Fruit fly (Drosophila melanogaster) whole organism, embryonic: ENCODE data around the gene ND-18.

Experiments
- ATbp ChIP-seq: fragments of 200-800 bp; sonication (Bioruptor generic); optimal IDR thresholded peaks from 2 replicates; lab custom pipeline; 2017; ENCODE audit warnings: missing biosample characterization, mild to moderate bottlenecking, missing genetic modification characterization, missing genetic modification reagents
- CG10209 ChIP-seq: fragments of 200-800 bp; sonication (Bioruptor generic); optimal IDR thresholded peaks from 3 replicates; lab custom pipeline; 2017; ENCODE audit warnings: missing biosample characterization, mild to moderate bottlenecking, missing genetic modification characterization, missing genetic modification reagents
- CG10979 ChIP-seq: fragments of 200-800 bp; sonication (Bioruptor generic); optimal IDR thresholded peaks from 2 replicates; lab custom pipeline; 2018; ENCODE audit warnings: missing biosample characterization, mild to moderate bottlenecking, missing genetic modification characterization, moderate library complexity
- CG11247 ChIP-seq: fragments of 200-800 bp; sonication (Bioruptor generic); IDR thresholded peaks from 2 replicates; pipeline ENCODE4 v1.3.6; 2022; ENCODE audit warnings: missing biosample characterization, missing genetic modification characterization
- CG12155 ChIP-seq: fragments of 200-800 bp; sonication (Bioruptor generic); optimal IDR thresholded peaks from 3 replicates; lab custom pipeline; 2016; ENCODE audit warnings: missing biosample characterization, missing genetic modification characterization
- CG12391 ChIP-seq: fragments of 200-800 bp; sonication (Bioruptor generic); optimal IDR thresholded peaks from 3 replicates; lab custom pipeline; 2018; ENCODE audit warnings: missing biosample characterization, mild to moderate bottlenecking, missing genetic modification characterization, moderate library complexity
- CG13123 ChIP-seq: fragments of 200-800 bp; sonication (Bioruptor generic); optimal IDR thresholded peaks from 2 replicates; lab custom pipeline; 2016; ENCODE audit warnings: missing biosample characterization, missing genetic modification characterization
- CG13424 ChIP-seq: fragments of 200-800 bp; sonication (Bioruptor generic); optimal IDR thresholded peaks from 2 replicates; lab custom pipeline; 2019; ENCODE audit warnings: missing biosample characterization, mild to moderate bottlenecking, missing genetic modification characterization, moderate library complexity
- CG13624 ChIP-seq: fragments of 200-800 bp; sonication (Bioruptor generic); optimal IDR thresholded peaks from 2 replicates; lab custom pipeline; 2016; ENCODE audit warnings: missing biosample characterization, missing genetic modification characterization
- CG14710 ChIP-seq: fragments of 200-800 bp; sonication (Bioruptor generic); optimal IDR thresholded peaks from 3 replicates; lab custom pipeline; 2019; ENCODE audit warnings: missing biosample characterization, mild to moderate bottlenecking, missing genetic modification characterization, moderate library complexity
- CG1529 ChIP-seq: fragments of 200-800 bp; sonication (Bioruptor generic); optimal IDR thresholded peaks from 3 replicates; lab custom pipeline; 2018; ENCODE audit warnings: missing biosample characterization, missing genetic modification characterization
- CG15479 ChIP-seq: fragments of 200-800 bp; sonication (Bioruptor generic); optimal IDR thresholded peaks from 3 replicates; lab custom pipeline; 2019; ENCODE audit warnings: missing biosample characterization, mild to moderate bottlenecking, missing genetic modification characterization, moderate library complexity
- CG17361 ChIP-seq: fragments of 200-800 bp; sonication (Bioruptor generic); IDR thresholded peaks from 3 replicates; pipeline ENCODE4 v1.3.6; 2022; ENCODE audit warnings: missing biosample characterization, missing genetic modification characterization
- CG1792 ChIP-seq: fragments of 200-800 bp; sonication (Bioruptor generic); optimal IDR thresholded peaks from 2 replicates; lab custom pipeline; 2016; ENCODE audit warnings: missing biosample characterization, missing genetic modification characterization
- CG2875 ChIP-seq: fragments of 200-800 bp; sonication (Bioruptor generic); optimal IDR thresholded peaks from 2 replicates; lab custom pipeline; 2017; ENCODE audit warnings: missing biosample characterization, mild to moderate bottlenecking, missing genetic modification characterization, missing genetic modification reagents
- CG32532 ChIP-seq: fragments of 200-800 bp; sonication (Bioruptor generic); IDR thresholded peaks from 2 replicates; pipeline ENCODE4 v1.3.6; 2022; ENCODE audit warnings: missing biosample characterization, missing genetic modification characterization
- CG3726 ChIP-seq: fragments of 200-800 bp; sonication (Bioruptor generic); IDR thresholded peaks from 3 replicates; pipeline ENCODE4, ENCODE4 v1.3.6; 2022; ENCODE audit warnings: missing biosample characterization, missing genetic modification characterization
- CG4424 ChIP-seq: fragments of 200-800 bp; sonication (Bioruptor generic); optimal IDR thresholded peaks from 3 replicates; lab custom pipeline; 2016; ENCODE audit warnings: missing biosample characterization, missing genetic modification characterization
- CG6272 ChIP-seq: fragments of 200-800 bp; sonication (Bioruptor generic); IDR thresholded peaks from 2 replicates; pipeline ENCODE4 v1.3.6; 2022; ENCODE audit warnings: missing biosample characterization, missing genetic modification characterization
- CG6689 ChIP-seq: fragments of 200-800 bp; sonication (Bioruptor generic); IDR thresholded peaks from 2 replicates; pipeline ENCODE4 v1.3.6; 2022; ENCODE audit warnings: missing biosample characterization, missing genetic modification characterization
- CG7271 ChIP-seq: fragments of 200-800 bp; sonication (Bioruptor generic); optimal IDR thresholded peaks from 2 replicates; lab custom pipeline; 2018; ENCODE audit warnings: missing biosample characterization, mild to moderate bottlenecking, missing genetic modification characterization, moderate library complexity
- CG7372 ChIP-seq: fragments of 200-800 bp; sonication (Bioruptor generic); IDR thresholded peaks from 2 replicates; pipeline ENCODE4 v1.3.6; 2022; ENCODE audit warnings: missing biosample characterization, missing genetic modification characterization
- CG9817 ChIP-seq: fragments of 200-800 bp; sonication (Bioruptor generic); optimal IDR thresholded peaks from 2 replicates; lab custom pipeline; 2018; ENCODE audit warnings: missing biosample characterization, mild to moderate bottlenecking, missing genetic modification characterization, moderate library complexity
- Dip3 ChIP-seq: fragments of 200-800 bp; sonication (Bioruptor generic); optimal IDR thresholded peaks from 3 replicates; lab custom pipeline; 2016; ENCODE audit warnings: missing biosample characterization, missing genetic modification characterization
- Ets97D ChIP-seq: fragments of 200-800 bp; sonication (Bioruptor generic); optimal IDR thresholded peaks from 3 replicates; lab custom pipeline; 2016; ENCODE audit warnings: missing biosample characterization, missing genetic modification characterization
- GATAe ChIP-seq: fragments of 200-800 bp; sonication (Bioruptor generic); conservative IDR thresholded peaks from 2 replicates; pipeline ENCODE4 v1.3.6; 2022; ENCODE audit warnings: missing biosample characterization, missing genetic modification characterization
- H15 ChIP-seq: fragments of 200-800 bp; sonication (Bioruptor generic); IDR thresholded peaks from 3 replicates; pipeline ENCODE4 v1.3.6; 2022; ENCODE audit warnings: missing biosample characterization, missing genetic modification characterization
- HLH54F ChIP-seq: fragments of 200-800 bp; sonication (Bioruptor generic); optimal IDR thresholded peaks from 3 replicates; lab custom pipeline; 2016; ENCODE audit warnings: missing biosample characterization, missing genetic modification characterization
- Lpt ChIP-seq: fragments of >200 bp; optimal IDR thresholded peaks from 2 replicates; lab custom pipeline; 2018; ENCODE audit warnings: missing biosample characterization, missing genetic modification characterization
- Max ChIP-seq: fragments of 200-800 bp; sonication (Bioruptor generic); optimal IDR thresholded peaks from 2 replicates; lab custom pipeline; 2016; ENCODE audit warnings: missing biosample characterization, mild to moderate bottlenecking, missing genetic modification characterization
- Myb ChIP-seq: fragments of 200-800 bp; sonication (Bioruptor generic); optimal IDR thresholded peaks from 2 replicates; lab custom pipeline; 2016; ENCODE audit warnings: missing biosample characterization, missing genetic modification characterization
- Nf-YA ChIP-seq: fragments of 200-800 bp; sonication (Bioruptor generic); IDR thresholded peaks from 2 replicates; pipeline ENCODE4 v1.3.6; 2022; ENCODE audit warnings: missing biosample characterization, missing genetic modification characterization
- Taf1 ChIP-seq: fragments of 200-800 bp; sonication (Bioruptor generic); IDR thresholded peaks from 2 replicates; pipeline ENCODE4 v1.3.6; 2022; ENCODE audit warnings: missing biosample characterization, missing genetic modification characterization
- Vsx1 ChIP-seq: fragments of 200-800 bp; sonication (Bioruptor generic); optimal IDR thresholded peaks from 2 replicates; lab custom pipeline; 2017; ENCODE audit warnings: missing biosample characterization, mild to moderate bottlenecking, missing genetic modification characterization, missing genetic modification reagents
- Xbp1 ChIP-seq: fragments of 200-800 bp; sonication (Bioruptor generic); optimal IDR thresholded peaks from 3 replicates; lab custom pipeline; 2016; ENCODE audit warnings: missing biosample characterization, mild to moderate bottlenecking, missing genetic modification characterization
- Xrp1 ChIP-seq: fragments of 200-800 bp; sonication (Bioruptor generic); IDR thresholded peaks from 2 replicates; pipeline ENCODE4 v1.3.6; 2022; ENCODE audit warnings: missing biosample characterization, missing genetic modification characterization
- amos ChIP-seq: fragments of 200-800 bp; sonication (Bioruptor generic); IDR thresholded peaks from 2 replicates; pipeline ENCODE4 v1.3.6; 2022; ENCODE audit warnings: missing biosample characterization, missing genetic modification characterization; ENCODE audit not compliant: partially characterized antibody
- bowl ChIP-seq: fragments of 200-800 bp; sonication (Bioruptor generic); IDR thresholded peaks from 2 replicates; pipeline ENCODE4 v1.3.6; 2022; ENCODE audit warnings: missing biosample characterization, missing genetic modification characterization
- corto ChIP-seq: fragments of 200-800 bp; sonication (Bioruptor generic); optimal IDR thresholded peaks from 2 replicates; lab custom pipeline; 2016; ENCODE audit warnings: missing biosample characterization, mild to moderate bottlenecking, missing genetic modification characterization, moderate library complexity
- crc ChIP-seq: fragments of 200-800 bp; sonication (Bioruptor generic); optimal IDR thresholded peaks from 2 replicates; lab custom pipeline; 2016; ENCODE audit warnings: missing biosample characterization, missing genetic modification characterization
- da ChIP-seq: fragments of 200-800 bp; sonication (Bioruptor generic); optimal IDR thresholded peaks from 2 replicates; lab custom pipeline; 2016; ENCODE audit warnings: missing biosample characterization, missing genetic modification characterization
- danr ChIP-seq: fragments of 200-800 bp; sonication (Bioruptor generic); IDR thresholded peaks from 2 replicates; pipeline ENCODE4 v1.3.6; 2022; ENCODE audit warnings: missing biosample characterization, missing genetic modification characterization
- eyg ChIP-seq: fragments of 200-800 bp; sonication (Bioruptor generic); optimal IDR thresholded peaks from 3 replicates; lab custom pipeline; 2016; ENCODE audit warnings: missing biosample characterization, missing genetic modification characterization
- fd64A ChIP-seq: fragments of 200-800 bp; sonication (Bioruptor generic); optimal IDR thresholded peaks from 3 replicates; lab custom pipeline; 2018; ENCODE audit warnings: missing biosample characterization, mild to moderate bottlenecking, missing genetic modification characterization
- kah ChIP-seq: fragments of 200-800 bp; sonication (Bioruptor generic); optimal IDR thresholded peaks from 2 replicates; lab custom pipeline; 2018; ENCODE audit warnings: missing biosample characterization, mild to moderate bottlenecking, missing genetic modification characterization
- maf-S ChIP-seq: fragments of 200-800 bp; sonication (Bioruptor generic); optimal IDR thresholded peaks from 2 replicates; lab custom pipeline; 2016; ENCODE audit warnings: missing biosample characterization, missing genetic modification characterization
- sens ChIP-seq: fragments of 200-800 bp; sonication (Bioruptor generic); peaks from one replicate; lab custom pipeline; 2016; ENCODE audit warnings: missing biosample characterization, missing genetic modification characterization
- sob ChIP-seq: fragments of 200-800 bp; sonication (Bioruptor generic); IDR thresholded peaks from 2 replicates; pipeline ENCODE4 v1.3.6; 2022; ENCODE audit warnings: missing biosample characterization, missing genetic modification characterization
- stwl ChIP-seq: fragments of 200-800 bp; sonication (Bioruptor generic); optimal IDR thresholded peaks from 3 replicates; lab custom pipeline; 2018; ENCODE audit warnings: missing biosample characterization, mild to moderate bottlenecking, missing genetic modification characterization, moderate library complexity

Gene ND-18

dm6 chrX:19495611-19496583, 3.7 kb downstream of the ND-18 start (continued):
- TF ChIP-seq CG17361 (GFP tag; lab: Robert Waterston, UW) (peak; percentile 43; the same call in 1 of the 3 replicates), CG7372 (GFP tag; lab: Robert Waterston, UW) (0 out of 2 replicates have a peak, but pooled peaks have one; percentile 20), crc (GFP tag; lab: Kevin White, UChicago) (no peak), CG2875 (no peak), maf-S (GFP tag; lab: Kevin White, UChicago) (peak; percentile 36), sob (GFP tag; lab: Robert Waterston, UW) (peak; percentile 55), CG14710 (tag; lab: Kevin White, UChicago) (no peak), CG7271 (tag; lab: Kevin White, UChicago) (no peak), corto (GFP tag; lab: Kevin White, UChicago) (no peak), CG11247 (GFP tag; lab: Robert Waterston, UW) (peak; percentile 41; the same call in 1 of the 2 replicates), sens (GFP tag; lab: Kevin White, UChicago) (peak; percentile 70), ATbp (GFP tag; lab: Kevin White, UChicago) (peak; percentile 61), Vsx1 (no peak), CG4424 (peak; percentile 18), CG15479 (no peak), fd64A (GFP tag; lab: Kevin White, UChicago) (no peak), CG13123 (GFP tag; lab: Kevin White, UChicago) (no peak), CG12155 (GFP tag; lab: Kevin White, UChicago) (peak; percentile 28), Nf-YA (0 out of 2 replicates have a peak, but pooled peaks have one; percentile 11), Dip3 (GFP tag; lab: Kevin White, UChicago) (peak; percentile 60), danr (GFP tag; lab: Robert Waterston, UW) (no peak), Ets97D (GFP tag; lab: Kevin White, UChicago) (no peak), CG13424 (tag; lab: Kevin White, UChicago) (peak; percentile 71), bowl (peak; percentile 45; the same call in 1 of the 2 replicates), Xbp1 (GFP tag; lab: Kevin White, UChicago) (peak; percentile 52), Taf1 (GFP tag; lab: Robert Waterston, UW) (no peak; the same call in 1 of the 2 replicates), eyg (GFP tag; lab: Kevin White, UChicago) (no peak), GATAe (GFP tag; lab: Robert Waterston, UW) (no peak), CG12391 (tag; lab: Kevin White, UChicago) (peak; percentile 22), Lpt (GFP tag; lab: Kevin White, UChicago) (no peak), CG32532 (GFP tag; lab: Robert Waterston, UW) (peak; percentile 94), CG3726 (GFP tag; lab: Robert Waterston, UW) (no peak), CG10979 (tag; lab: Kevin White, UChicago) (peak; percentile 46), kah (GFP tag; lab: Kevin White, UChicago) (no peak), CG6272 (GFP tag; lab: Robert Waterston, UW) (no peak), amos (GFP tag; lab: Robert Waterston, UW) (no peak), CG1529 (GFP tag; lab: Kevin White, UChicago) (peak; percentile 25), CG1792 (GFP tag; lab: Kevin White, UChicago) (peak; percentile 19), CG13624 (GFP tag; lab: Kevin White, UChicago) (peak; percentile 15), HLH54F (GFP tag; lab: Kevin White, UChicago) (peak; percentile 65), CG9817 (tag; lab: Kevin White, UChicago) (peak; percentile 58), stwl (tag; lab: Kevin White, UChicago) (no peak), Xrp1 (peak; percentile 62), Max (GFP tag; lab: Kevin White, UChicago) (peak; percentile 16), Myb (GFP tag; lab: Kevin White, UChicago) (peak; percentile 44), H15 (0 out of 3 replicates have a peak, but pooled peaks have one; percentile 23), CG6689 (GFP tag; lab: Robert Waterston, UW) (peak; percentile 75), CG10209 (GFP tag; lab: Kevin White, UChicago) (peak; percentile 42), da (GFP tag; lab: Kevin White, UChicago) (no peak)
